Fruit fly (Drosophila melanogaster) S2 (cell line): ENCODE results near the gene CG31538.
A peak's percentile ranks its signal among the peaks of the same experiment; 100 is the strongest.

Experiments
- CG8478 ChIP-seq: fragments of >200 bp; optimal IDR thresholded peaks from 2 replicates; lab custom pipeline; 2018
- CTCF ChIP-seq, 2 experiments: fragments of >200 bp; optimal IDR thresholded peaks; 2 replicates each; lab custom pipeline; 2018

CG31538 gene

dm6 chr3R:5302939-5303777 is 25.5 kb upstream of the CG31538 start:
- no peak for TF ChIP-seq CTCF (optimal IDR thresholded peaks at IDR 0.05; lab: Kevin White, UChicago)
- no peak for TF ChIP-seq CG8478

dm6 chr3R:5301905-5302304 is 24.3 kb upstream of the CG31538 start:
- no peak for TF ChIP-seq CTCF (optimal IDR thresholded peaks at IDR 0.05; lab: Kevin White, UChicago)
- TF ChIP-seq CG8478 = no peak

- TF ChIP-seq CG8478 (no peak), CTCF (optimal IDR thresholded peaks at IDR 0.05; lab: Kevin White, UChicago) (peak; percentile 88 to 93)
Measured at dm6 chr3R:5300620-5301019, 23.0 kb upstream of the CG31538 start.

- TF ChIP-seq CG8478 (no peak), CTCF (optimal IDR thresholded peaks at IDR 0.05; lab: Kevin White, UChicago) (no peak)
Measured at dm6 chr3R:5299569-5300195, 22.0 kb upstream of the CG31538 start, which contains the start of gene Tim17b1. Gene Tim17b1, plus strand, starts transcription at chr3R:5300145.

- TF ChIP-seq CTCF (optimal IDR thresholded peaks at IDR 0.05; lab: Kevin White, UChicago) (peak; percentile 92 to 97), CG8478 (no peak)
Measured at dm6 chr3R:5298599-5299307, 21.1 kb upstream of the CG31538 start.

dm6 chr3R:5297315-5297714 is 19.7 kb upstream of the CG31538 start:
- TF ChIP-seq CTCF (optimal IDR thresholded peaks at IDR 0.05; lab: Kevin White, UChicago) (peak in 1 of 2 experiments; percentile 38), CG8478 (no peak)

- TF ChIP-seq CTCF (optimal IDR thresholded peaks at IDR 0.05; lab: Kevin White, UChicago) = no peak
- TF ChIP-seq CG8478 = no peak
Measured at dm6 chr3R:5295090-5295489, 17.5 kb upstream of the CG31538 start.

- TF ChIP-seq CTCF (optimal IDR thresholded peaks at IDR 0.05; lab: Kevin White, UChicago) (no peak), CG8478 (no peak)
Measured at dm6 chr3R:5290738-5291137, 13.1 kb upstream of the CG31538 start.

dm6 chr3R:5287965-5288364 is 10.3 kb upstream of the CG31538 start:
- TF ChIP-seq CG8478 (no peak), CTCF (optimal IDR thresholded peaks at IDR 0.05; lab: Kevin White, UChicago) (no peak)

- TF ChIP-seq CTCF (optimal IDR thresholded peaks at IDR 0.05; lab: Kevin White, UChicago) (no peak), CG8478 (no peak)
Measured at dm6 chr3R:5286918-5287636, 9.4 kb upstream of the CG31538 start.

- no peak for TF ChIP-seq CG8478
- no peak for TF ChIP-seq CTCF (optimal IDR thresholded peaks at IDR 0.05; lab: Kevin White, UChicago)
Measured at dm6 chr3R:5285937-5286336, 8.3 kb upstream of the CG31538 start.

- no peak for TF ChIP-seq CG8478
- peak; percentile 46 to 49 for TF ChIP-seq CTCF (optimal IDR thresholded peaks at IDR 0.05; lab: Kevin White, UChicago)
Measured at dm6 chr3R:5283360-5283963, 5.8 kb upstream of the CG31538 start.

- TF ChIP-seq CG8478 (no peak), CTCF (optimal IDR thresholded peaks at IDR 0.05; lab: Kevin White, UChicago) (no peak)
Measured at dm6 chr3R:5282755-5283359, 5.2 kb upstream of the CG31538 start.

dm6 chr3R:5281094-5281493 is 3.5 kb upstream of the CG31538 start:
- TF ChIP-seq CG8478 (no peak), CTCF (optimal IDR thresholded peaks at IDR 0.05; lab: Kevin White, UChicago) (no peak)
